Fruit fly (Drosophila melanogaster): Measurements from ENCODE around the gene milt.

Gene milt

dm6 chr2L:7065687-7066086, 28.1 kb downstream of the milt start, which contains the start of gene Nuf2 (continued):
- no peak for TF ChIP-seq lab (GFP tag; optimal IDR thresholded peaks at IDR 0.05)
- TF ChIP-seq CG16815 (GFP tag; optimal IDR thresholded peaks at IDR 0.05) = no peak
- no peak for TF ChIP-seq zf30C (GFP tag; optimal IDR thresholded peaks at IDR 0.05)
- no peak for TF ChIP-seq BtbVII (GFP tag; optimal IDR thresholded peaks at IDR 0.05)
- no peak for TF ChIP-seq CG11093 (GFP tag; IDR thresholded peaks at IDR 0.05)
- peak; percentile 11 for TF ChIP-seq zen (tag; optimal IDR thresholded peaks at IDR 0.05)
- no peak for TF ChIP-seq z (GFP tag; IDR thresholded peaks at IDR 0.05)
- peak; percentile 16 for TF ChIP-seq gem (tag; optimal IDR thresholded peaks at IDR 0.05)
- TF ChIP-seq Adf1 (GFP tag; IDR thresholded peaks at IDR 0.05) = 0 out of 2 replicates have a peak, but pooled peaks have one; percentile 20
- no peak for TF ChIP-seq CG6654 (GFP tag; optimal IDR thresholded peaks at IDR 0.05)
- TF ChIP-seq CG4617 (GFP tag; optimal IDR thresholded peaks at IDR 0.05; ENCODE audit: borderline replicate concordance) = peak; percentile 43
- no peak for TF ChIP-seq schlank (tag; optimal IDR thresholded peaks at IDR 0.05)
- peak; percentile 49 for TF ChIP-seq CG17802 (tag; optimal IDR thresholded peaks at IDR 0.05)
- peak; percentile 56 for TF ChIP-seq CG1024 (GFP tag; IDR thresholded peaks at IDR 0.05)
- peak; percentile 25 for TF ChIP-seq CG17186 (GFP tag; optimal IDR thresholded peaks at IDR 0.05)
- TF ChIP-seq gcm (GFP tag; optimal IDR thresholded peaks at IDR 0.05) = no peak
- TF ChIP-seq CG8944 (GFP tag; optimal IDR thresholded peaks at IDR 0.05) = no peak
- TF ChIP-seq CG2116 (GFP tag; optimal IDR thresholded peaks at IDR 0.05) = peak; percentile 37
- TF ChIP-seq croc (GFP tag; conservative IDR thresholded peaks at IDR 0.05) = no peak
- TF ChIP-seq NFAT (GFP tag; IDR thresholded peaks at IDR 0.05) = peak; percentile 8; the same call in 1 of the 2 replicates
- TF ChIP-seq tap (tag; optimal IDR thresholded peaks at IDR 0.05) = no peak
- TF ChIP-seq pzg (GFP tag; optimal IDR thresholded peaks at IDR 0.05) = peak; percentile 83
- no peak for TF ChIP-seq CG10209 (GFP tag; optimal IDR thresholded peaks at IDR 0.05)
- TF ChIP-seq klu (GFP tag; IDR thresholded peaks at IDR 0.05) = no peak
- no peak for TF ChIP-seq Stat92E (GFP tag; optimal IDR thresholded peaks at IDR 0.05)
- TF ChIP-seq CG16779 (GFP tag; IDR thresholded peaks at IDR 0.05) = 0 out of 2 replicates have a peak, but pooled peaks have one; percentile 26
- peak; percentile 67 for TF ChIP-seq CG14710 (tag; optimal IDR thresholded peaks at IDR 0.05)
- no peak for TF ChIP-seq CG18619 (GFP tag; optimal IDR thresholded peaks at IDR 0.05)
- no peak for TF ChIP-seq CHES-1-like (GFP tag; optimal IDR thresholded peaks at IDR 0.05)
- TF ChIP-seq CG4404 (GFP tag; IDR thresholded peaks at IDR 0.05) = no peak
- no peak for TF ChIP-seq chn (GFP tag; optimal IDR thresholded peaks at IDR 0.05)
- TF ChIP-seq Opbp (GFP tag; IDR thresholded peaks at IDR 0.05; ENCODE audit: partially characterized antibody) = peak; percentile 43; the same call in 1 of the 3 replicates
- TF ChIP-seq CG30020 (tag; optimal IDR thresholded peaks at IDR 0.05) = peak; percentile 82
- no peak for TF ChIP-seq CG4820 (GFP tag; optimal IDR thresholded peaks at IDR 0.05)
- peak; percentile 13 for TF ChIP-seq CG2712 (tag; optimal IDR thresholded peaks at IDR 0.05)
- TF ChIP-seq CG10267 (tag; optimal IDR thresholded peaks at IDR 0.05) = peak; percentile 15
- TF ChIP-seq Nf-YA (GFP tag; IDR thresholded peaks at IDR 0.05) = no peak
- 0 out of 2 replicates have a peak, but pooled peaks have one; percentile 21 for TF ChIP-seq CG32532 (GFP tag; IDR thresholded peaks at IDR 0.05)
- no peak for TF ChIP-seq caup (GFP tag; optimal IDR thresholded peaks at IDR 0.05; ENCODE audit: severe bottlenecking)
- TF ChIP-seq tx (GFP tag; optimal IDR thresholded peaks at IDR 0.05) = no peak
- TF ChIP-seq Sox102F (GFP tag; optimal IDR thresholded peaks at IDR 0.05) = no peak
- TF ChIP-seq ato (GFP tag; IDR thresholded peaks at IDR 0.05; ENCODE audit: partially characterized antibody) = no peak
- no peak for TF ChIP-seq CG43689 (GFP tag; IDR thresholded peaks at IDR 0.05)
- no peak for TF ChIP-seq kay (GFP tag; optimal IDR thresholded peaks at IDR 0.05)
- TF ChIP-seq Mes4 (GFP tag; optimal IDR thresholded peaks at IDR 0.05) = no peak
- no peak for TF ChIP-seq unc-4 (GFP tag; IDR thresholded peaks at IDR 0.05; ENCODE audit: partially characterized antibody)
- TF ChIP-seq row (GFP tag; IDR thresholded peaks at IDR 0.05) = peak; percentile 70
